Fruit fly (Drosophila melanogaster) whole organism, embryonic: ENCODE measurements around the gene Acn.

Experiments
- CG10147 ChIP-seq: fragments of 200-800 bp; sonication (Bioruptor generic); optimal IDR thresholded peaks from 2 replicates; lab custom pipeline; 2019; ENCODE audit warnings: missing biosample characterization, mild to moderate bottlenecking, missing genetic modification characterization, moderate library complexity
- CG11085 ChIP-seq: fragments of 200-800 bp; sonication (Bioruptor generic); IDR thresholded peaks from 2 replicates; pipeline ENCODE4 v1.3.6; 2022; ENCODE audit warnings: missing biosample characterization, missing genetic modification characterization
- CG1233 ChIP-seq: fragments of 200-800 bp; sonication (Bioruptor generic); optimal IDR thresholded peaks from 4 replicates; lab custom pipeline; 2018; ENCODE audit warnings: missing biosample characterization, mild to moderate bottlenecking, missing genetic modification characterization
- CG13296 ChIP-seq: fragments of 200-800 bp; sonication (Bioruptor generic); optimal IDR thresholded peaks from 3 replicates; lab custom pipeline; 2018; ENCODE audit warnings: missing biosample characterization, mild to moderate bottlenecking, missing genetic modification characterization
- CG13775 ChIP-seq: fragments of 200-800 bp; sonication (Bioruptor generic); optimal IDR thresholded peaks from 3 replicates; lab custom pipeline; 2017; ENCODE audit warnings: missing biosample characterization, mild to moderate bottlenecking, missing genetic modification characterization
- CG14441 ChIP-seq: fragments of 200-800 bp; sonication (Bioruptor generic); IDR thresholded peaks from 2 replicates; pipeline ENCODE4 v1.3.6; 2022; ENCODE audit warnings: missing biosample characterization, missing genetic modification characterization
- CG15514 ChIP-seq: fragments of 200-800 bp; sonication (Bioruptor generic); optimal IDR thresholded peaks from 3 replicates; lab custom pipeline; 2017; ENCODE audit warnings: missing biosample characterization, missing genetic modification characterization, mild to moderate bottlenecking, moderate library complexity, missing genetic modification reagents
- CG1792 ChIP-seq: fragments of 200-800 bp; sonication (Bioruptor generic); optimal IDR thresholded peaks from 2 replicates; lab custom pipeline; 2016; ENCODE audit warnings: missing biosample characterization, missing genetic modification characterization
- CG18011 ChIP-seq: fragments of 200-800 bp; sonication (Bioruptor generic); optimal IDR thresholded peaks from 2 replicates; lab custom pipeline; 2017; ENCODE audit warnings: missing biosample characterization, missing genetic modification characterization, mild to moderate bottlenecking, moderate library complexity, missing genotype
- CG18764 ChIP-seq: fragments of 200-800 bp; sonication (Bioruptor generic); optimal IDR thresholded peaks from 3 replicates; lab custom pipeline; 2016; ENCODE audit warnings: missing biosample characterization, missing genetic modification characterization
- CG3163 ChIP-seq: fragments of 200-800 bp; sonication (Bioruptor generic); optimal IDR thresholded peaks from 3 replicates; lab custom pipeline; 2016; ENCODE audit warnings: missing biosample characterization, missing genetic modification characterization
- CG43689 ChIP-seq: fragments of 200-800 bp; sonication (Bioruptor generic); IDR thresholded peaks from 2 replicates; pipeline ENCODE4 v1.3.6; 2022; ENCODE audit warnings: missing biosample characterization, missing genetic modification characterization
- CG4820 ChIP-seq: fragments of 200-800 bp; sonication (Bioruptor generic); optimal IDR thresholded peaks from 3 replicates; lab custom pipeline; 2016; ENCODE audit warnings: missing biosample characterization, missing genetic modification characterization
- CG4854 ChIP-seq: fragments of 200-800 bp; sonication (Bioruptor generic); optimal IDR thresholded peaks from 2 replicates; lab custom pipeline; 2016; ENCODE audit warnings: missing biosample characterization, missing genetic modification characterization, inconsistent platforms
- CG6272 ChIP-seq: fragments of 200-800 bp; sonication (Bioruptor generic); IDR thresholded peaks from 2 replicates; pipeline ENCODE4 v1.3.6; 2022; ENCODE audit warnings: missing biosample characterization, missing genetic modification characterization
- CG6683 ChIP-seq: fragments of 200-800 bp; sonication (Bioruptor generic); optimal IDR thresholded peaks from 2 replicates; lab custom pipeline; 2017; ENCODE audit warnings: missing biosample characterization, mild to moderate bottlenecking, missing genetic modification characterization, missing genetic modification reagents
- CG9932 ChIP-seq: fragments of 200-800 bp; sonication (Bioruptor generic); IDR thresholded peaks from 2 replicates; pipeline ENCODE4 v1.3.6; 2022; ENCODE audit warnings: missing biosample characterization, missing genetic modification characterization
- CoRest ChIP-seq: fragments of 200-800 bp; sonication (Bioruptor generic); optimal IDR thresholded peaks from 3 replicates; lab custom pipeline; 2018; ENCODE audit warnings: missing biosample characterization, mild to moderate bottlenecking, missing genetic modification characterization, moderate library complexity
- CrebB ChIP-seq: fragments of 200-800 bp; sonication (Bioruptor generic); optimal IDR thresholded peaks from 3 replicates; lab custom pipeline; 2018; ENCODE audit warnings: missing biosample characterization, mild to moderate bottlenecking, missing genetic modification characterization
- Dip3 ChIP-seq: fragments of 200-800 bp; sonication (Bioruptor generic); optimal IDR thresholded peaks from 3 replicates; lab custom pipeline; 2016; ENCODE audit warnings: missing biosample characterization, missing genetic modification characterization
- Doc3 ChIP-seq: fragments of 200-800 bp; sonication (Bioruptor generic); IDR thresholded peaks from 3 replicates; pipeline ENCODE4 v1.3.6; 2022; ENCODE audit warnings: missing biosample characterization, missing genetic modification characterization; ENCODE audit not compliant: partially characterized antibody
- Fer3 ChIP-seq: fragments of 200-800 bp; sonication (Bioruptor generic); optimal IDR thresholded peaks from 2 replicates; lab custom pipeline; 2018; ENCODE audit warnings: missing biosample characterization, mild to moderate bottlenecking, missing genetic modification characterization, moderate library complexity
- Gsc ChIP-seq: fragments of 200-800 bp; sonication (Bioruptor generic); IDR thresholded peaks from 2 replicates; pipeline ENCODE4 v1.3.6; 2022; ENCODE audit warnings: missing biosample characterization, missing genetic modification characterization
- Hand ChIP-seq: fragments of 200-800 bp; sonication (Bioruptor generic); optimal IDR thresholded peaks from 2 replicates; lab custom pipeline; 2017; ENCODE audit warnings: mild to moderate bottlenecking, missing biosample characterization, missing genetic modification reagents, missing genetic modification characterization
- HmgD ChIP-seq: fragments of 200-800 bp; sonication (Bioruptor generic); optimal IDR thresholded peaks from 3 replicates; lab custom pipeline; 2016; ENCODE audit warnings: missing biosample characterization, missing genetic modification characterization
- Lhr ChIP-seq: fragments of 200-800 bp; sonication (Bioruptor generic); optimal IDR thresholded peaks from 3 replicates; lab custom pipeline; 2017; ENCODE audit warnings: mild to moderate bottlenecking, missing biosample characterization, missing genetic modification reagents, missing genetic modification characterization
- Lpt ChIP-seq: fragments of >200 bp; optimal IDR thresholded peaks from 2 replicates; lab custom pipeline; 2018; ENCODE audit warnings: missing biosample characterization, missing genetic modification characterization
- NC2β ChIP-seq: fragments of 200-800 bp; sonication (Bioruptor generic); optimal IDR thresholded peaks from 2 replicates; lab custom pipeline; 2016; ENCODE audit warnings: missing biosample characterization, missing genetic modification characterization
- NfI ChIP-seq: fragments of 200-800 bp; sonication (Bioruptor generic); optimal IDR thresholded peaks from 3 replicates; lab custom pipeline; 2018; ENCODE audit warnings: missing biosample characterization, mild to moderate bottlenecking, missing genetic modification characterization, moderate library complexity
- Opbp ChIP-seq: fragments of 200-800 bp; sonication (Bioruptor generic); IDR thresholded peaks from 3 replicates; pipeline ENCODE4 v1.3.6; 2022; ENCODE audit warnings: missing biosample characterization, missing genetic modification characterization; ENCODE audit not compliant: partially characterized antibody
- bab2 ChIP-seq: fragments of 200-800 bp; sonication (Bioruptor generic); optimal IDR thresholded peaks from 2 replicates; lab custom pipeline; 2016; ENCODE audit warnings: missing biosample characterization, missing genetic modification characterization
- bbx ChIP-seq: fragments of 200-800 bp; sonication (Bioruptor generic); IDR thresholded peaks from 2 replicates; pipeline ENCODE4 v1.3.6; 2022; ENCODE audit warnings: missing biosample characterization, missing genetic modification characterization; ENCODE audit not compliant: partially characterized antibody
- cas ChIP-seq: fragments of 200-800 bp; sonication (Bioruptor generic); IDR thresholded peaks from 2 replicates; pipeline ENCODE4 v1.3.6; 2022; ENCODE audit warnings: missing biosample characterization, missing genetic modification characterization
- crc ChIP-seq: fragments of 200-800 bp; sonication (Bioruptor generic); optimal IDR thresholded peaks from 2 replicates; lab custom pipeline; 2016; ENCODE audit warnings: missing biosample characterization, missing genetic modification characterization
- fd102C ChIP-seq: fragments of 200-800 bp; sonication (Bioruptor generic); optimal IDR thresholded peaks from 2 replicates; lab custom pipeline; 2018; ENCODE audit warnings: missing biosample characterization, mild to moderate bottlenecking, missing genetic modification characterization, moderate library complexity
- fd96Cb ChIP-seq: fragments of 200-800 bp; sonication (Bioruptor generic); optimal IDR thresholded peaks from 2 replicates; lab custom pipeline; 2018; ENCODE audit warnings: missing biosample characterization, mild to moderate bottlenecking, missing genetic modification characterization, moderate library complexity
- grau ChIP-seq: fragments of 200-800 bp; optimal IDR thresholded peaks from 3 replicates; lab custom pipeline; 2019; ENCODE audit warnings: missing biosample characterization, mild to moderate bottlenecking, missing genetic modification characterization, moderate library complexity
- grn ChIP-seq: fragments of 200-800 bp; sonication (Bioruptor generic); optimal IDR thresholded peaks from 3 replicates; lab custom pipeline; 2017; ENCODE audit warnings: missing biosample characterization, missing genetic modification characterization
- gt ChIP-seq: fragments of 200-800 bp; sonication (Bioruptor generic); IDR thresholded peaks from 2 replicates; pipeline ENCODE4 v1.3.6; 2022; ENCODE audit warnings: missing biosample characterization, missing genetic modification characterization
- hkb ChIP-seq, 2 experiments: fragments of 200-800 bp in 1 of 2; fragments of >200 bp in 1 of 2; sonication (Bioruptor generic) in 1 of 2; IDR thresholded peaks in 1 of 2; optimal IDR thresholded peaks in 1 of 2; 2 replicates each; pipeline versions ENCODE4 v1.3.6 to Lab custom; 2017 to 2022; ENCODE audit warnings: missing biosample characterization in 1 of 2, missing genetic modification characterization in 1 of 2
- psq ChIP-seq: fragments of 200-800 bp; sonication (Bioruptor generic); optimal IDR thresholded peaks from 2 replicates; lab custom pipeline; 2017; ENCODE audit warnings: missing biosample characterization, missing genetic modification characterization
- repo ChIP-seq: fragments of 200-800 bp; sonication (Bioruptor generic); optimal IDR thresholded peaks from 2 replicates; lab custom pipeline; 2016; ENCODE audit warnings: missing biosample characterization, missing genetic modification characterization
- sqz ChIP-seq: fragments of 200-800 bp; sonication (Bioruptor generic); optimal IDR thresholded peaks from 3 replicates; lab custom pipeline; 2018; ENCODE audit warnings: missing biosample characterization, mild to moderate bottlenecking, missing genetic modification characterization
- stc ChIP-seq: fragments of 200-800 bp; sonication (Bioruptor generic); IDR thresholded peaks from 2 replicates; pipeline ENCODE4 v1.3.6; 2022; ENCODE audit warnings: missing biosample characterization, missing genetic modification characterization
- sug ChIP-seq: fragments of 200-800 bp; optimal IDR thresholded peaks from 2 replicates; lab custom pipeline; 2019; ENCODE audit warnings: missing biosample characterization, mild to moderate bottlenecking, missing genetic modification characterization, moderate library complexity
- toy ChIP-seq: fragments of 200-800 bp; sonication (Bioruptor generic); IDR thresholded peaks from 2 replicates; pipeline ENCODE4 v1.3.6; 2022; ENCODE audit warnings: missing biosample characterization, missing genetic modification characterization
- trem ChIP-seq: fragments of 200-800 bp; optimal IDR thresholded peaks from 3 replicates; lab custom pipeline; 2019; ENCODE audit warnings: missing biosample characterization, mild to moderate bottlenecking, missing genetic modification characterization, moderate library complexity
- wek ChIP-seq: fragments of 200-800 bp; sonication (Bioruptor generic); optimal IDR thresholded peaks from 3 replicates; lab custom pipeline; 2018; ENCODE audit warnings: missing biosample characterization, mild to moderate bottlenecking, missing genetic modification characterization, moderate library complexity

Gene Acn

DNA sequence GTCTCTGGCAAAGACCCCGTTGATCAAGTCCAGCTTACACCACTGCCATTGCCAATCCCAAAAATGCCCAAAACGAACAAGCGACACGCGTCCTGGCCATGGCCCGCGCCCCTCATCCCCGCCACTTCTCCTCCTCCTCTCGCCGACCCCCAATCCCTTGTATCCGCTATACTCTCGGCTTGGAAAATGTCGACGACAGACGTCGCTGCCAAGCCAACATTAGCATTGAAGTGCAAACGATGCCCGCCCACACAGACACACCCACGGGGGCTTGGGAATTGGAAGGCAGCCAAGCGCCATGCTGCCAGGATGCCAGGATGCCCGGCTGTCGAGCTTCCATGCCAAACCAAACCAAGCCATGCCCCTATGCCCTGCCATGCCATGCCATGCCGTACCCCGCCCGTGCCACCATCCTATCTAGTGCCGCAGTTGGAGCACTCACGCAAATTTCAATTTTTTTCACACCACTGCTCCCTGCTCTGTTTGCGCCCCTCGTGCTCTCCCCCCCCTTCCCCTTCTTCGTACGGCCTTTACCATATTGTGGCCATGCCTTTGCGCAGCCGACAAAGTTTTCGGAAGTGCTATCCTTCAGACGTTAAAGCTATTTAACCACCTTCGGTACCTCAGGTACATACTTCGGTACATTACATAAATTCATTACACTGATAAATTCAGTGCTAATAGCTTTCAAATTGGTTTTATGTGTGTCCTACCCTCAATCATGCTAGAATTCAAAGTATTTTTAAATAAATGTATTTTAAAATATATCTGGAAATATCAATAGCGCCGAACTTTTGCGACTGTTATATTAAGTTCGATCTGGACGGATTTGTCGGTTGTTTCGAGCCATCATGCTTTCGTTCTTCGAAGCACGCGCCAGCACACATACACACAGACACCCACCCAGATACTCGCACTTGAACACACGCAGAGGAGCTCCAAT lies 23.6 kb upstream of the Acn start (continued):
- TF ChIP-seq Lhr (GFP tag; lab: Kevin White, UChicago) (peak; percentile 36), Fer3 (tag; lab: Kevin White, UChicago) (peak; percentile 68), wek (no peak), CG15514 (GFP tag; lab: Kevin White, UChicago) (peak; percentile 43), sqz (GFP tag; lab: Kevin White, UChicago) (peak; percentile 67), bbx (GFP tag; lab: Robert Waterston, UW) (no peak), sug (tag; lab: Kevin White, UChicago) (peak; percentile 85), Lpt (no peak), CG13775 (peak; percentile 68), CG6272 (GFP tag; lab: Robert Waterston, UW) (no peak), NfI (GFP tag; lab: Kevin White, UChicago) (peak; percentile 83), fd102C (GFP tag; lab: Kevin White, UChicago) (no peak), grau (peak; percentile 86), crc (GFP tag; lab: Kevin White, UChicago) (no peak), repo (no peak), Hand (GFP tag; lab: Kevin White, UChicago) (peak; percentile 91), CG1233 (GFP tag; lab: Kevin White, UChicago) (peak; percentile 65), NC2β (GFP tag; lab: Kevin White, UChicago) (no peak), CG9932 (GFP tag; lab: Robert Waterston, UW) (peak; percentile 62), Dip3 (GFP tag; lab: Kevin White, UChicago) (no peak), gt (GFP tag; lab: Robert Waterston, UW) (no peak), hkb (optimal IDR thresholded peaks at IDR 0.05; lab: Kevin White, UChicago) (no peak), hkb (GFP tag; IDR thresholded peaks at IDR 0.05; lab: Robert Waterston, UW) (peak; percentile 70), CG3163 (GFP tag; lab: Kevin White, UChicago) (no peak), bab2 (GFP tag; lab: Kevin White, UChicago) (peak; percentile 39), CG43689 (GFP tag; lab: Robert Waterston, UW) (peak; percentile 31; the same call in 1 of the 2 replicates), Gsc (GFP tag; lab: Robert Waterston, UW) (no peak), psq (GFP tag; lab: Kevin White, UChicago) (no peak), CG6683 (GFP tag; lab: Kevin White, UChicago) (peak; percentile 63), CG1792 (no peak), stc (GFP tag; lab: Robert Waterston, UW) (0 out of 2 replicates have a peak, but pooled peaks have one; percentile 39), CrebB (tag; lab: Kevin White, UChicago) (peak; percentile 65), CG4820 (GFP tag; lab: Kevin White, UChicago) (peak; percentile 61), fd96Cb (tag; lab: Kevin White, UChicago) (peak; percentile 73), CG4854 (GFP tag; lab: Kevin White, UChicago) (peak; percentile 17), CG18764 (GFP tag; lab: Kevin White, UChicago) (peak; percentile 34), cas (GFP tag; lab: Robert Waterston, UW) (no peak; the same call in 1 of the 2 replicates), CG14441 (GFP tag; lab: Robert Waterston, UW) (no peak), CoRest (tag; lab: Kevin White, UChicago) (peak; percentile 89), CG18011 (GFP tag; lab: Kevin White, UChicago) (peak; percentile 50), Doc3 (no peak), grn (GFP tag; lab: Kevin White, UChicago) (no peak), CG13296 (peak; percentile 80), toy (GFP tag; lab: Robert Waterston, UW) (no peak), trem (tag; lab: Kevin White, UChicago) (peak; percentile 9), Opbp (GFP tag; lab: Robert Waterston, UW) (no peak), HmgD (GFP tag; lab: Kevin White, UChicago) (no peak), CG10147 (GFP tag; lab: Kevin White, UChicago) (peak; percentile 86), CG11085 (0 out of 2 replicates have a peak, but pooled peaks have one; percentile 25)
